Fruit fly (Drosophila melanogaster): Measurements from ENCODE around the gene Gs2.

dm6 chrX:11449476-11450119 lies 27.0 kb downstream of the Gs2 start:
- TF ChIP-seq Sin3A (optimal IDR thresholded peaks at IDR 0.05) = no peak
- no peak for TF ChIP-seq h (optimal IDR thresholded peaks at IDR 0.05)
- TF ChIP-seq psq (optimal IDR thresholded peaks at IDR 0.05) = no peak
- TF ChIP-seq insv (optimal IDR thresholded peaks at IDR 0.05) = no peak
- TF ChIP-seq ttk (optimal IDR thresholded peaks at IDR 0.05) = no peak

Data from Kc167 (cell line).